Fruit fly (Drosophila melanogaster): ENCODE results near the gene CG7017.

Gene CG7017

DNA sequence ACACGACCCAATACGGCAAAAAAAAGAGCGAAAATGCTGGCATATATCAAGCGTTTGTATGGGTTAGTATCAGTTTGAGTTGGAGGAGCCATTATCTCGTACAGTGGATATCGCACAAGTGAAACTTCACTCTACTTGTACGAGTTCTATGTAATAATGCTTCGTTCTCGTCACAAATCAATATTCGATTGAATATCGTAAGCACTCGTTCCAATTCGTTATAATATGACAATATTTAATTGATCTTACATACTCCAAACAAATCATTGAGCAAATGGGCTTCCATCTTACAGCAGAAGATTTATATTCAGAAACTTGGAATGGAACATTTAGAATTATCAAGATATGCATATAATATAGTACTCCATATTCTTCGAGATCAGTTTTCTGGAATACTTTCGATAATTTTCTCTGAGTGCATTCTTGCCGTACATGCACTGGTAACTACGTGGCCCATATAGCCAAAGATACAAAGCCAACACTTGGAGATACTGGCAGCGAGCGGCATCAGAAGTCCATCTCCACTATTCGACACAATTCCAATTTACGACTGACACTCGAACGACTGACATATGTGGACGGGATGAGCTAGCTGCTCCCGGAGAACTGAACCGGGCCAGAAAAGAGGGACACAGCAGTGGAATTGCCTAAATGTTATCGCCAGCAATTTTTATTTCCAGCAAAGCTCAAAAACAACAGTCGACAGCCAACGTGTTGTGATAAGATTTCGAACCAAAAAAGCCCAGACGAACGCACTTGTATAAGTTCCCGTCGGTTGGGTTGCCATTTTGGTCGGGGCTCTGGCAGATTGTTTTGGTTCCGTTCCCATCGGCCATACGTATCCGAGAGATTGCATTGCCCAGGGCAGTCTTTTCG is 18.8 kb downstream of the CG7017 start (continued):
- TF ChIP-seq dmrt93B (GFP tag; optimal IDR thresholded peaks at IDR 0.05) (no peak), Vsx2 (GFP tag; optimal IDR thresholded peaks at IDR 0.05; ENCODE audit: partially characterized antibody) (no peak), Mio (GFP tag; optimal IDR thresholded peaks at IDR 0.05) (no peak), tai (GFP tag; optimal IDR thresholded peaks at IDR 0.05) (no peak)

DNA sequence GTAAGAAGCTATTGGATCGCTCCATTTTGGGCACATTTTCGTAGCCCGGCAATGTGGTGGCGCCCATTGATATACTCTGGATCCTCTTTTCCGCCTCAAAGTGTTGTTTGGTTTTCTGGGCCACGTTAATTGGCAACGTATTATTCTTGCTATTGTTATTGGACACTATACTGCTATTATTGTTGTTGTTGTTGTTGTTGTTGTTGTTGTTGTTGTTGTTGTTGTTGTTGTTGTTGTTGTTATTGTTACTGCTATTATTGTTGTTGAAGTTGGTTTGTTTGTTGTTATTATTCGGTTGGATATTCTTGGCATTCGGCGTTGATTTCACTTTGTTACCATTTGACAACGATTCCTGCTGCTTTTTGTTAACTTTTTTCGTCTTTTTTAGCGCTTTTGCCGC is 20.1 kb downstream of the CG7017 start:
- TF ChIP-seq Dfd (GFP tag; optimal IDR thresholded peaks at IDR 0.05) (peak; percentile 97), CG32264 (GFP tag; optimal IDR thresholded peaks at IDR 0.05) (no peak), CrebA (GFP tag; optimal IDR thresholded peaks at IDR 0.05; ENCODE audit: borderline replicate concordance) (no peak)

DNA sequence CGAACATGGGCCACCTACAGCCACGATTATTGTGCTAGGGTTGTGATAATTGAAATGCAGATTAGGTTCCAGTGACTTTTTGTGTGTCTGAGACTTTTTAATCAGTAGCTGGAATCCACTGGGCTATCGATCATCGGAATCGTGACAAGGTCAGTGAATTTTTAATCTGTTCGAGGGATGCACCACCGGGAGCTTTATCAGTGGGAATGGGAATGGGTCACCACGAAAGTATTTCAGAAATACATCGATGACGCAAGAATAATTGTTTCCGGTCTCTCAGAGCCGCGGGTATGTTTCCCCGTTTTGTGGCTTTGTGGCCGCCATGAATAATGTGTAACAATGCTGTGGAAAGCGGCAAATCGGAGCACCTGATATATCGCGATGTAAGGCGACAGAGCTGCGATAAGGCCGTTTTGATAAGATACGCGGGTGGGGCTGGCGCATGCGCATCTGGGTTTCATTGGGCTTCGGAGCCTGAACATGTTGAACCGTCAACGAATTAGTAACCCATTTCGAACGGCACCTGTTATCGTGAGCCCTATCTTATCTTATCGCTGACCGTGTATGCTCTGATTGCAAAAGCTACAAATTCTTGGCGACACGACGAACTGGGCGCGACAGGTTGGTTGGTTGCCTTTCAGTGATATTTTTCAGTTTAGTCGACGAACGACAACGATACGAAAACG is 23.9 kb downstream of the CG7017 start, which contains the start of gene Ssk:
Ssk (plus strand) TSS at position 638 of the 686 bp plus-strand sequence.
- TF ChIP-seq sv (GFP tag; optimal IDR thresholded peaks at IDR 0.05) (no peak), dmrt93B (GFP tag; optimal IDR thresholded peaks at IDR 0.05) (no peak), brk (GFP tag; optimal IDR thresholded peaks at IDR 0.05) (no peak), GATAd (GFP tag; optimal IDR thresholded peaks at IDR 0.05) (no peak), tai (GFP tag; optimal IDR thresholded peaks at IDR 0.05) (no peak), CrebA (GFP tag; optimal IDR thresholded peaks at IDR 0.05; ENCODE audit: borderline replicate concordance) (peak; percentile 80), Rel (GFP tag; optimal IDR thresholded peaks at IDR 0.05) (peak; percentile 13), Rel (tag; optimal IDR thresholded peaks at IDR 0.05) (peak; percentile 63), N (GFP tag; optimal IDR thresholded peaks at IDR 0.05) (no peak), dsf (GFP tag; optimal IDR thresholded peaks at IDR 0.05; ENCODE audit: borderline replicate concordance) (no peak), Sp1 (GFP tag; optimal IDR thresholded peaks at IDR 0.05) (peak; percentile 7), usp (GFP tag; optimal IDR thresholded peaks at IDR 0.05) (no peak), psq (GFP tag; optimal IDR thresholded peaks at IDR 0.05) (no peak), Jra (GFP tag; optimal IDR thresholded peaks at IDR 0.05) (no peak), jim (GFP tag; optimal IDR thresholded peaks at IDR 0.05) (no peak), Hr83 (GFP tag; optimal IDR thresholded peaks at IDR 0.05; ENCODE audit: poor library complexity, severe bottlenecking) (no peak), Dfd (GFP tag; optimal IDR thresholded peaks at IDR 0.05) (no peak), Mio (GFP tag; optimal IDR thresholded peaks at IDR 0.05) (no peak), lola (GFP tag; optimal IDR thresholded peaks at IDR 0.05) (no peak), Vsx2 (GFP tag; optimal IDR thresholded peaks at IDR 0.05; ENCODE audit: partially characterized antibody) (peak; percentile 90), Hnf4 (GFP tag; optimal IDR thresholded peaks at IDR 0.05) (no peak), br (GFP tag; optimal IDR thresholded peaks at IDR 0.05) (no peak), Abd-B (GFP tag; optimal IDR thresholded peaks at IDR 0.05) (no peak), pan (optimal IDR thresholded peaks at IDR 0.05) (no peak), Myc (optimal IDR thresholded peaks at IDR 0.05) (no peak), Dif (GFP tag; optimal IDR thresholded peaks at IDR 0.05; ENCODE audit: partially characterized antibody) (peak; percentile 59), h (GFP tag; optimal IDR thresholded peaks at IDR 0.05) (peak; percentile 20), HLH106 (tag; optimal IDR thresholded peaks at IDR 0.05) (no peak), fru (GFP tag; optimal IDR thresholded peaks at IDR 0.05) (no peak), ey (GFP tag; optimal IDR thresholded peaks at IDR 0.05) (no peak), CG9705 (GFP tag; optimal IDR thresholded peaks at IDR 0.05) (no peak), rgr (GFP tag; optimal IDR thresholded peaks at IDR 0.05) (no peak), Hr78 (GFP tag; optimal IDR thresholded peaks at IDR 0.05) (no peak), sage (GFP tag; optimal IDR thresholded peaks at IDR 0.05) (no peak), CG32264 (GFP tag; optimal IDR thresholded peaks at IDR 0.05) (no peak)

Data from whole organism, wandering third instar larva.